Fruit fly (Drosophila melanogaster): ENCODE measurements around the gene CG14313.

CG14313 gene

dm6 chr3R:18168929-18169350, 22.8 kb downstream of the CG14313 start (continued):
- TF ChIP-seq CG31627 (GFP tag; optimal IDR thresholded peaks at IDR 0.05): peak; percentile 56
- peak; percentile 45 for TF ChIP-seq Eip75B (GFP tag; optimal IDR thresholded peaks at IDR 0.05)
- no peak for TF ChIP-seq CG8319 (GFP tag; optimal IDR thresholded peaks at IDR 0.05)
- TF ChIP-seq Ets21C (GFP tag; optimal IDR thresholded peaks at IDR 0.05): no peak
- TF ChIP-seq achi (GFP tag; optimal IDR thresholded peaks at IDR 0.05): peak; percentile 47
- no peak for TF ChIP-seq CG4318 (GFP tag; optimal IDR thresholded peaks at IDR 0.05)
- peak; percentile 29 for TF ChIP-seq pdm3 (GFP tag; optimal IDR thresholded peaks at IDR 0.05)
- no peak for TF ChIP-seq CG7368 (GFP tag; optimal IDR thresholded peaks at IDR 0.05)
- no peak for TF ChIP-seq CG9139 (GFP tag; optimal IDR thresholded peaks at IDR 0.05)
- TF ChIP-seq fd85E (GFP tag; optimal IDR thresholded peaks at IDR 0.05): no peak
- peak; percentile 52 for TF ChIP-seq CG6276 (GFP tag; optimal IDR thresholded peaks at IDR 0.05)
- TF ChIP-seq Blimp-1 (GFP tag; optimal IDR thresholded peaks at IDR 0.05): no peak
- TF ChIP-seq CG16779 (tag; optimal IDR thresholded peaks at IDR 0.05): no peak
- peak in 1 of 2 experiments; percentile 14 for TF ChIP-seq ss (GFP tag; optimal IDR thresholded peaks at IDR 0.05)
- peak; percentile 16 for TF ChIP-seq Hr4 (GFP tag; optimal IDR thresholded peaks at IDR 0.05)
- no peak for TF ChIP-seq Gug (GFP tag; IDR thresholded peaks at IDR 0.05)
- peak; percentile 41 for TF ChIP-seq Met (GFP tag; optimal IDR thresholded peaks at IDR 0.05)
- TF ChIP-seq Hr39 (GFP tag; optimal IDR thresholded peaks at IDR 0.05): peak; percentile 27
- TF ChIP-seq fkh (GFP tag; optimal IDR thresholded peaks at IDR 0.05): no peak
- no peak for TF ChIP-seq CG8632 (GFP tag; optimal IDR thresholded peaks at IDR 0.05)
- peak; percentile 6 for TF ChIP-seq CG11762 (GFP tag; optimal IDR thresholded peaks at IDR 0.05; ENCODE audit: insufficient read depth)
- peak in 1 of 2 experiments; percentile 22 for TF ChIP-seq salr (GFP tag; optimal IDR thresholded peaks at IDR 0.05)
- peak; percentile 23 for TF ChIP-seq Ets96B (tag; optimal IDR thresholded peaks at IDR 0.05)
- no peak for TF ChIP-seq Lpt (GFP tag; optimal IDR thresholded peaks at IDR 0.05)
- TF ChIP-seq CG10631 (GFP tag; optimal IDR thresholded peaks at IDR 0.05): peak; percentile 35
- TF ChIP-seq CG1621 (tag; optimal IDR thresholded peaks at IDR 0.05): peak; percentile 22
- TF ChIP-seq fd59A (GFP tag; optimal IDR thresholded peaks at IDR 0.05): no peak

DNA sequence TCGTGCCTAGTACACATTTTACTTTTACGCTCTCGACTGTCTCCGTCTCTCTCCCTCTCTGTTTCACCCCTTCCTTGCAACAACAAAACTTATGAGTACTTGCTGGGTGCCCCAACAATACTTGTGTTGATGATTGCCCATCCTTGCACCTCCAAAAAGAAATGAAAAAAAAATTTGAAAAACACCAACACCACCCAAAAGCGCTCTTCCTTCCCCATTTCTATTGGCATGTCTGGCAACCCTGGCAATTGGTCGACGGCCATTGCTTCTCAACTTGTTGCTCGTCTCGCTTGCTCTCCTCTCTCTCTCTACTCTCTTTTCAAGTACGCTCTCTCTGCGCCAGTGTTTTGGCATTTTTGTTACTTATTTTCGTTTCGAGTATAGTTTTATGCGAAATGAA, 23.4 kb downstream of the CG14313 start:
- TF ChIP-seq topi (GFP tag; optimal IDR thresholded peaks at IDR 0.05) (peak; percentile 32), Blimp-1 (GFP tag; optimal IDR thresholded peaks at IDR 0.05) (no peak), CG34406 (GFP tag; optimal IDR thresholded peaks at IDR 0.05) (peak; percentile 52), Hr4 (GFP tag; optimal IDR thresholded peaks at IDR 0.05) (peak; percentile 11), lz (GFP tag; optimal IDR thresholded peaks at IDR 0.05) (no peak), CG1621 (tag; optimal IDR thresholded peaks at IDR 0.05) (no peak), fkh (GFP tag; optimal IDR thresholded peaks at IDR 0.05) (no peak), Sox102F (GFP tag; optimal IDR thresholded peaks at IDR 0.05) (peak; percentile 33), spab (GFP tag; optimal IDR thresholded peaks at IDR 0.05) (no peak), Sox14 (GFP tag; optimal IDR thresholded peaks at IDR 0.05) (peak; percentile 38), CG3919 (GFP tag; optimal IDR thresholded peaks at IDR 0.05) (peak; percentile 54), eg (GFP tag; IDR thresholded peaks at IDR 0.05) (peak; percentile 47; the same call in 2 of the 3 replicates), Gug (GFP tag; IDR thresholded peaks at IDR 0.05) (no peak), pdm3 (GFP tag; optimal IDR thresholded peaks at IDR 0.05) (no peak), Met (GFP tag; optimal IDR thresholded peaks at IDR 0.05) (peak; percentile 14), Ets96B (tag; optimal IDR thresholded peaks at IDR 0.05) (no peak), ss (GFP tag; optimal IDR thresholded peaks at IDR 0.05) (peak in 1 of 2 experiments; percentile 12), CG9139 (GFP tag; optimal IDR thresholded peaks at IDR 0.05) (peak; percentile 25), vri (GFP tag; optimal IDR thresholded peaks at IDR 0.05) (peak; percentile 4), Hr38 (GFP tag; optimal IDR thresholded peaks at IDR 0.05) (no peak), CG10631 (GFP tag; optimal IDR thresholded peaks at IDR 0.05) (no peak), Eip78C (GFP tag) (no peak), fd59A (GFP tag; optimal IDR thresholded peaks at IDR 0.05) (no peak), CG10669 (GFP tag; optimal IDR thresholded peaks at IDR 0.05) (no peak), CG6854 (GFP tag; optimal IDR thresholded peaks at IDR 0.05) (no peak), CG3032 (tag; optimal IDR thresholded peaks at IDR 0.05) (no peak), CG16779 (tag; optimal IDR thresholded peaks at IDR 0.05) (no peak), CG32006 (GFP tag; optimal IDR thresholded peaks at IDR 0.05) (peak; percentile 18), net (GFP tag; optimal IDR thresholded peaks at IDR 0.05) (peak; percentile 39), CG11902 (GFP tag; optimal IDR thresholded peaks at IDR 0.05) (no peak), dac (GFP tag; optimal IDR thresholded peaks at IDR 0.05) (no peak), Eip93F (GFP tag; optimal IDR thresholded peaks at IDR 0.05) (no peak), Smox (GFP tag; optimal IDR thresholded peaks at IDR 0.05) (no peak), salr (GFP tag; optimal IDR thresholded peaks at IDR 0.05) (no peak), Hr39 (GFP tag; optimal IDR thresholded peaks at IDR 0.05) (peak; percentile 25), CG6808 (GFP tag; optimal IDR thresholded peaks at IDR 0.05) (peak; percentile 58), Ets21C (GFP tag; optimal IDR thresholded peaks at IDR 0.05) (no peak), CG6276 (GFP tag; optimal IDR thresholded peaks at IDR 0.05) (no peak)

All from whole organism, prepupa.